Fruit fly (Drosophila melanogaster): ENCODE data around the gene Ets21C.
A peak's percentile ranks its signal among the peaks of the same experiment; 100 is the strongest.

Ets21C gene

DNA sequence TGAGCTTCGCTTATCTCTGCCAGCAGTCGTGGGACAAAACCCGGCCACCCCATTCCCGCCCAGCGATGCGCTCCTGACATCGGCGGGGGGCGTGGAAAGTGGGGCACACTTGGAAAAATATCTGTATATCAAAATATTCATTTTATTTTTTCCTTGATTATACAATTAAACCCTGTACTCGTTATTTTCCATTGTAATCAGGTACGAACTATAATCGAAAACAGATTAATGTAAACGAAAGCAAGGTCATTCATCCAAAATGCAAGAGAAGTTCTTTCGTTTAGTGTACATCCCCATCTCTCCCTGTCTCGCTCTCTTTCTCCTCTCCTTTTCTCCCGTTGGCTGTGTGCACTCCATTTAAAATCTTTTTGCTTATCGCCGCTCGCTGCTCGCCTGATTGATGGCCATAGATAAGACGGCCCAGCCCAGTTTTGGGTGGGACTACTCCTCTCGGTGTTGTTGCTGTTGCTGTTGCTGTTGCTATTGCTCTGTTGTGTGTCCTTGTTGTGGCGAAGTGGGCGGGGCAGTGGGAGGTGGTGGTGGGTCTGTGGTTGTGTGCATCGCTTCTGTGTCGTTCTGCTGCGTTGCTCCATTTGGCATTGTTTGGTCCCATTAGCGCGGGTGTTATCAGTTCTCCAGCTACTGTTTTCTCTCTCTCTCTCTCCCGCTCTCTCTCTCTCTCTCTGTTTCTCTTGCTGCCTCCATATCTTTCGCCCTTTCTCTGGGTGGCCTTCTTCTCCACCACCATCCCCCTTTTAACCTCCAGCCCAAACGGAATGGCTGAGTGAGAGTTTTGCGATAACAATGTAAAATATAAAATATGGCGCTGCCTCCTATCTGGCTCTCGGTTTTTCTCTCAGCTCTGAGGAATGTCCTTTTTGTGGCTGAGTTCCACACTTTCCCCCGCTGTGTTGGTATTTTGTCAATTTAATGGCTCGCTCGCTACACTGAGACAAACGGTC is 36.4 kb downstream of the Ets21C start (continued):
- TF ChIP-seq dmrt99B (tag; optimal IDR thresholded peaks at IDR 0.05) (peak; percentile 86), al (GFP tag; IDR thresholded peaks at IDR 0.05) (0 out of 2 replicates have a peak, but pooled peaks have one; percentile 20), inv (GFP tag; IDR thresholded peaks at IDR 0.05; ENCODE audit: partially characterized antibody) (no peak), insv (GFP tag; optimal IDR thresholded peaks at IDR 0.05) (no peak), CHES-1-like (GFP tag; optimal IDR thresholded peaks at IDR 0.05) (no peak), sisA (GFP tag; IDR thresholded peaks at IDR 0.05) (peak; percentile 82), shn (GFP tag; optimal IDR thresholded peaks at IDR 0.05) (peak; percentile 16), CG11085 (GFP tag; IDR thresholded peaks at IDR 0.05) (peak; percentile 69), Meics (GFP tag; optimal IDR thresholded peaks at IDR 0.05) (peak; percentile 75), Med (GFP tag) (peak; percentile 93), toy (GFP tag; IDR thresholded peaks at IDR 0.05) (no peak), so (GFP tag; IDR thresholded peaks at IDR 0.05) (peak; percentile 61; the same call in 1 of the 3 replicates), CG16813 (GFP tag; IDR thresholded peaks at IDR 0.05; ENCODE audit: partially characterized antibody) (no peak), Nf-YA (GFP tag; IDR thresholded peaks at IDR 0.05) (peak; percentile 26; the same call in 1 of the 2 replicates), Dp (GFP tag; optimal IDR thresholded peaks at IDR 0.05) (no peak), CG32767 (GFP tag; IDR thresholded peaks at IDR 0.05) (peak; percentile 40; the same call in 1 of the 2 replicates), CG4404 (GFP tag; IDR thresholded peaks at IDR 0.05) (peak; percentile 71), CG10979 (tag; optimal IDR thresholded peaks at IDR 0.05) (peak; percentile 86), CG11093 (GFP tag; IDR thresholded peaks at IDR 0.05) (peak; percentile 69; the same call in 1 of the 3 replicates), phol (tag; optimal IDR thresholded peaks at IDR 0.05) (peak; percentile 86), CG11456 (GFP tag; IDR thresholded peaks at IDR 0.05) (peak; percentile 38; the same call in 1 of the 3 replicates), bbx (GFP tag; IDR thresholded peaks at IDR 0.05; ENCODE audit: partially characterized antibody) (no peak), bigmax (GFP tag; optimal IDR thresholded peaks at IDR 0.05) (no peak), CG2116 (GFP tag; optimal IDR thresholded peaks at IDR 0.05) (peak; percentile 35), CG11560 (tag; IDR thresholded peaks at IDR 0.05) (peak; percentile 68; the same call in 2 of the 3 replicates), NK7.1 (GFP tag; optimal IDR thresholded peaks at IDR 0.05) (no peak), CG18011 (GFP tag; optimal IDR thresholded peaks at IDR 0.05) (peak; percentile 51), esg (GFP tag; conservative IDR thresholded peaks at IDR 0.05) (peak; percentile 61), CG32532 (GFP tag; IDR thresholded peaks at IDR 0.05) (peak; percentile 68), HLH54F (GFP tag; optimal IDR thresholded peaks at IDR 0.05) (peak; percentile 27), Nf-YC (tag; optimal IDR thresholded peaks at IDR 0.05) (peak; percentile 90), Xrp1 (GFP tag; IDR thresholded peaks at IDR 0.05) (peak; percentile 92), CG17186 (GFP tag; optimal IDR thresholded peaks at IDR 0.05) (peak; percentile 48), Spps (tag; optimal IDR thresholded peaks at IDR 0.05) (peak; percentile 70), pum (GFP tag; optimal IDR thresholded peaks at IDR 0.05) (peak; percentile 50), pfk (GFP tag; optimal IDR thresholded peaks at IDR 0.05) (no peak), CG10431 (GFP tag; optimal IDR thresholded peaks at IDR 0.05) (no peak), salm (tag; optimal IDR thresholded peaks at IDR 0.05) (peak; percentile 74), Bgb (GFP tag; IDR thresholded peaks at IDR 0.05; ENCODE audit: partially characterized antibody) (no peak), vvl (GFP tag; IDR thresholded peaks at IDR 0.05) (peak; percentile 86), stwl (tag; optimal IDR thresholded peaks at IDR 0.05) (no peak), org-1 (GFP tag; optimal IDR thresholded peaks at IDR 0.05) (peak; percentile 76), nerfin-1 (tag; optimal IDR thresholded peaks at IDR 0.05) (peak; percentile 61), E2f2 (GFP tag; IDR thresholded peaks at IDR 0.05) (peak; percentile 44; the same call in 1 of the 2 replicates), chinmo (GFP tag; IDR thresholded peaks at IDR 0.05; ENCODE audit: partially characterized antibody) (peak; percentile 70; the same call in 1 of the 4 replicates), CG17361 (GFP tag; IDR thresholded peaks at IDR 0.05) (peak; percentile 80), CG12236 (GFP tag; optimal IDR thresholded peaks at IDR 0.05) (peak; percentile 49), Jarid2 (GFP tag; optimal IDR thresholded peaks at IDR 0.05) (peak; percentile 48)

Measured in whole organism, embryonic.